Fruit fly (Drosophila melanogaster) whole organism, embryonic: Measurements from ENCODE around the gene CG32163.

Source experiments
- Atf6 ChIP-seq: fragments of 200-800 bp; sonication (Bioruptor generic); IDR thresholded peaks from 2 replicates; pipeline ENCODE4 v1.3.6; 2022; ENCODE audit warnings: missing biosample characterization, missing genetic modification characterization
- Blimp-1 ChIP-seq: fragments of 200-800 bp; sonication (Bioruptor generic); optimal IDR thresholded peaks from 3 replicates; lab custom pipeline; 2018; ENCODE audit warnings: missing biosample characterization, missing genetic modification characterization, mild to moderate bottlenecking, moderate library complexity, missing genetic modification reagents
- CG10565 ChIP-seq: fragments of 200-800 bp; sonication (Bioruptor generic); optimal IDR thresholded peaks from 3 replicates; lab custom pipeline; 2016; ENCODE audit warnings: missing biosample characterization, mild to moderate bottlenecking, missing genetic modification characterization
- CG11723 ChIP-seq: fragments of 200-800 bp; sonication (Bioruptor generic); optimal IDR thresholded peaks from 2 replicates; lab custom pipeline; 2017; ENCODE audit warnings: missing biosample characterization, mild to moderate bottlenecking, missing genetic modification characterization
- CG12299 ChIP-seq: fragments of 200-800 bp; sonication (Bioruptor generic); optimal IDR thresholded peaks from 2 replicates; lab custom pipeline; 2018; ENCODE audit warnings: missing biosample characterization, mild to moderate bottlenecking, missing genetic modification characterization
- CG13424 ChIP-seq: fragments of 200-800 bp; sonication (Bioruptor generic); optimal IDR thresholded peaks from 2 replicates; lab custom pipeline; 2019; ENCODE audit warnings: missing biosample characterization, mild to moderate bottlenecking, missing genetic modification characterization, moderate library complexity
- CG1832 ChIP-seq: fragments of 200-800 bp; sonication (Bioruptor generic); optimal IDR thresholded peaks from 2 replicates; lab custom pipeline; 2017; ENCODE audit warnings: missing biosample characterization, mild to moderate bottlenecking, missing genetic modification characterization, inconsistent platforms
- CG2199 ChIP-seq: fragments of 200-800 bp; sonication (Bioruptor generic); IDR thresholded peaks from 3 replicates; pipeline ENCODE4 v1.3.6; 2022; ENCODE audit warnings: missing biosample characterization, missing genetic modification characterization
- CG3163 ChIP-seq: fragments of 200-800 bp; sonication (Bioruptor generic); optimal IDR thresholded peaks from 3 replicates; lab custom pipeline; 2016; ENCODE audit warnings: missing biosample characterization, missing genetic modification characterization
- CG3407 ChIP-seq: fragments of 200-800 bp; sonication (Bioruptor generic); optimal IDR thresholded peaks from 2 replicates; lab custom pipeline; 2018; ENCODE audit warnings: missing biosample characterization, mild to moderate bottlenecking, missing genetic modification characterization
- CG34422 ChIP-seq: fragments of 200-800 bp; sonication (Bioruptor generic); IDR thresholded peaks from 3 replicates; pipeline ENCODE4 v1.3.6; 2022; ENCODE audit warnings: missing biosample characterization, missing genetic modification characterization
- CG43689 ChIP-seq: fragments of 200-800 bp; sonication (Bioruptor generic); IDR thresholded peaks from 2 replicates; pipeline ENCODE4 v1.3.6; 2022; ENCODE audit warnings: missing biosample characterization, missing genetic modification characterization
- CG4617 ChIP-seq: fragments of 200-800 bp; sonication (Bioruptor generic); optimal IDR thresholded peaks from 3 replicates; lab custom pipeline; 2016; ENCODE audit warnings: missing biosample characterization, missing genetic modification characterization, borderline replicate concordance
- CG8281 ChIP-seq: fragments of 200-800 bp; sonication (Bioruptor generic); optimal IDR thresholded peaks from 2 replicates; lab custom pipeline; 2018; ENCODE audit warnings: missing biosample characterization, mild to moderate bottlenecking, missing genetic modification characterization, moderate library complexity
- CG8359 ChIP-seq: fragments of 200-800 bp; sonication (Bioruptor generic); optimal IDR thresholded peaks from 2 replicates; lab custom pipeline; 2017; ENCODE audit warnings: missing biosample characterization, mild to moderate bottlenecking, missing genetic modification characterization, borderline replicate concordance
- CG8765 ChIP-seq: fragments of 200-800 bp; sonication (Bioruptor generic); IDR thresholded peaks from 2 replicates; pipeline ENCODE4 v1.3.6; 2022; ENCODE audit warnings: missing biosample characterization, missing genetic modification characterization
- CG8924 ChIP-seq: fragments of 200-800 bp; optimal IDR thresholded peaks from 3 replicates; lab custom pipeline; 2019; ENCODE audit warnings: missing biosample characterization, mild to moderate bottlenecking, missing genetic modification characterization, moderate library complexity
- Dad ChIP-seq: fragments of 200-800 bp; sonication (Bioruptor generic); optimal IDR thresholded peaks from 3 replicates; lab custom pipeline; 2016; ENCODE audit warnings: missing biosample characterization, missing genetic modification characterization
- Drgx ChIP-seq: fragments of 200-800 bp; sonication (Bioruptor generic); IDR thresholded peaks from 2 replicates; pipeline ENCODE4 v1.3.6; 2022; ENCODE audit warnings: missing biosample characterization, missing genetic modification characterization
- Fer2 ChIP-seq: fragments of 200-800 bp; sonication (Bioruptor generic); optimal IDR thresholded peaks from 2 replicates; lab custom pipeline; 2018; ENCODE audit warnings: missing biosample characterization, mild to moderate bottlenecking, missing genetic modification characterization, moderate library complexity
- Hr3 ChIP-seq: fragments of 200-800 bp; sonication (Bioruptor generic); optimal IDR thresholded peaks from 3 replicates; lab custom pipeline; 2016; ENCODE audit warnings: missing biosample characterization, missing genetic modification characterization
- Mes4 ChIP-seq: fragments of 200-800 bp; sonication (Bioruptor generic); optimal IDR thresholded peaks from 2 replicates; lab custom pipeline; 2016; ENCODE audit warnings: missing biosample characterization, missing genetic modification characterization
- Mrtf ChIP-seq: fragments of 200-800 bp; sonication (Bioruptor generic); IDR thresholded peaks from 3 replicates; pipeline ENCODE4 v1.3.6; 2022; ENCODE audit warnings: missing biosample characterization, missing genetic modification characterization
- Nf-YA ChIP-seq: fragments of 200-800 bp; sonication (Bioruptor generic); IDR thresholded peaks from 2 replicates; pipeline ENCODE4 v1.3.6; 2022; ENCODE audit warnings: missing biosample characterization, missing genetic modification characterization
- Pdp1 ChIP-seq, 2 experiments: fragments of 200-800 bp; sonication (Bioruptor generic); optimal IDR thresholded peaks; 3 replicates each; lab custom pipeline; 2016; ENCODE audit warnings: missing biosample characterization in 2 of 2, missing genetic modification characterization in 2 of 2, mild to moderate bottlenecking in 1 of 2, moderate library complexity in 1 of 2
- Side ChIP-seq: fragments of 200-800 bp; sonication (Bioruptor generic); optimal IDR thresholded peaks from 2 replicates; lab custom pipeline; 2016; ENCODE audit warnings: missing biosample characterization, missing genetic modification characterization
- Usf ChIP-seq: fragments of 200-800 bp; sonication (Bioruptor generic); optimal IDR thresholded peaks from 2 replicates; lab custom pipeline; 2017; ENCODE audit warnings: missing genotype, missing biosample characterization, missing genetic modification characterization
- ap ChIP-seq: fragments of 200-800 bp; sonication (Bioruptor generic); IDR thresholded peaks from 2 replicates; pipeline ENCODE4 v1.3.6; 2022; ENCODE audit warnings: missing biosample characterization, missing genetic modification characterization
- ase ChIP-seq: fragments of 200-800 bp; sonication (Bioruptor generic); IDR thresholded peaks from 3 replicates; pipeline ENCODE4 v1.3.6; 2022; ENCODE audit warnings: missing biosample characterization, missing genetic modification characterization
- bcd ChIP-seq: fragments of 200-800 bp; sonication (Bioruptor generic); optimal IDR thresholded peaks from 2 replicates; lab custom pipeline; 2017; ENCODE audit warnings: missing biosample characterization, mild to moderate bottlenecking, missing genetic modification characterization
- cad ChIP-seq: fragments of >200 bp; optimal IDR thresholded peaks from 2 replicates; lab custom pipeline; 2017; ENCODE audit warnings: missing biosample characterization, missing genetic modification characterization
- crp ChIP-seq, 2 experiments: fragments of 200-800 bp; sonication (Bioruptor generic); optimal IDR thresholded peaks; 2 replicates in 1 of 2; 3 replicates in 1 of 2; lab custom pipeline; 2017; ENCODE audit warnings: missing biosample characterization in 2 of 2, missing genetic modification characterization in 2 of 2, mild to moderate bottlenecking in 1 of 2, moderate library complexity in 1 of 2
- danr ChIP-seq: fragments of 200-800 bp; sonication (Bioruptor generic); IDR thresholded peaks from 2 replicates; pipeline ENCODE4 v1.3.6; 2022; ENCODE audit warnings: missing biosample characterization, missing genetic modification characterization
- en ChIP-seq: fragments of 200-800 bp; sonication (Bioruptor generic); optimal IDR thresholded peaks from 2 replicates; lab custom pipeline; 2016; ENCODE audit warnings: missing biosample characterization, missing genetic modification characterization
- fd102C ChIP-seq: fragments of 200-800 bp; sonication (Bioruptor generic); optimal IDR thresholded peaks from 2 replicates; lab custom pipeline; 2018; ENCODE audit warnings: missing biosample characterization, mild to moderate bottlenecking, missing genetic modification characterization, moderate library complexity
- fd3F ChIP-seq: fragments of 200-800 bp; sonication (Bioruptor generic); optimal IDR thresholded peaks from 2 replicates; lab custom pipeline; 2018; ENCODE audit warnings: missing biosample characterization, mild to moderate bottlenecking, missing genetic modification characterization, moderate library complexity
- gt ChIP-seq: fragments of 200-800 bp; sonication (Bioruptor generic); IDR thresholded peaks from 2 replicates; pipeline ENCODE4 v1.3.6; 2022; ENCODE audit warnings: missing biosample characterization, missing genetic modification characterization
- ind ChIP-seq: fragments of 200-800 bp; sonication (Bioruptor generic); optimal IDR thresholded peaks from 3 replicates; lab custom pipeline; 2016; ENCODE audit warnings: missing biosample characterization, missing genetic modification characterization
- jing ChIP-seq: fragments of 200-800 bp; sonication (Bioruptor generic); optimal IDR thresholded peaks from 2 replicates; lab custom pipeline; 2018; ENCODE audit warnings: missing biosample characterization, mild to moderate bottlenecking, missing genetic modification characterization
- ken ChIP-seq: fragments of 200-800 bp; sonication (Bioruptor generic); IDR thresholded peaks from 3 replicates; pipeline ENCODE4 v1.3.6; 2022; ENCODE audit warnings: missing biosample characterization, missing genetic modification characterization
- lab ChIP-seq: fragments of 200-800 bp; sonication (Bioruptor generic); optimal IDR thresholded peaks from 3 replicates; lab custom pipeline; 2017; ENCODE audit warnings: missing biosample characterization, missing genetic modification characterization, mild to moderate bottlenecking, moderate library complexity, missing genetic modification reagents
- nerfin-1 ChIP-seq: fragments of 200-800 bp; sonication (Bioruptor generic); optimal IDR thresholded peaks from 3 replicates; lab custom pipeline; 2019; ENCODE audit warnings: missing biosample characterization, mild to moderate bottlenecking, missing genetic modification characterization, moderate library complexity
- nom ChIP-seq: fragments of 200-800 bp; sonication (Bioruptor generic); optimal IDR thresholded peaks from 2 replicates; lab custom pipeline; 2017; ENCODE audit warnings: missing biosample characterization, missing genetic modification characterization, mild to moderate bottlenecking, moderate library complexity, missing genetic modification reagents
- oc ChIP-seq: fragments of 200-800 bp; sonication (Bioruptor generic); optimal IDR thresholded peaks from 2 replicates; lab custom pipeline; 2018; ENCODE audit warnings: missing biosample characterization, mild to moderate bottlenecking, missing genetic modification characterization, moderate library complexity
- sens-2 ChIP-seq: fragments of 200-800 bp; sonication (Bioruptor generic); IDR thresholded peaks from 2 replicates; pipeline ENCODE4 v1.3.6; 2022; ENCODE audit warnings: missing biosample characterization, missing genetic modification characterization
- sima ChIP-seq: fragments of 200-800 bp; sonication (Bioruptor generic); optimal IDR thresholded peaks from 2 replicates; lab custom pipeline; 2016; ENCODE audit warnings: missing biosample characterization, missing genetic modification characterization
- slou ChIP-seq: fragments of 200-800 bp; sonication (Bioruptor generic); optimal IDR thresholded peaks from 3 replicates; lab custom pipeline; 2016; ENCODE audit warnings: missing biosample characterization, missing genetic modification characterization
- trem ChIP-seq: fragments of 200-800 bp; optimal IDR thresholded peaks from 3 replicates; lab custom pipeline; 2019; ENCODE audit warnings: missing biosample characterization, mild to moderate bottlenecking, missing genetic modification characterization, moderate library complexity
- tup ChIP-seq: fragments of 200-800 bp; sonication (Bioruptor generic); optimal IDR thresholded peaks from 2 replicates; lab custom pipeline; 2016; ENCODE audit warnings: missing biosample characterization, mild to moderate bottlenecking, missing genetic modification characterization, moderate library complexity
- yki ChIP-seq: fragments of >200 bp; optimal IDR thresholded peaks from 3 replicates; lab custom pipeline; 2018

CG32163 gene

dm6 chr3L:16587994-16588622 is 1.2 kb downstream of the CG32163 start (continued):
- TF ChIP-seq crp (GFP tag; optimal IDR thresholded peaks at IDR 0.05; lab: Kevin White, UChicago) (peak in 1 of 2 experiments; percentile 57), CG8765 (no peak), Drgx (peak; percentile 48), Mes4 (GFP tag; lab: Kevin White, UChicago) (peak; percentile 10), CG8281 (tag; lab: Kevin White, UChicago) (no peak), CG8924 (tag; lab: Kevin White, UChicago) (peak; percentile 72), CG12299 (tag; lab: Kevin White, UChicago) (peak; percentile 41), ase (GFP tag; lab: Robert Waterston, UW) (0 out of 3 replicates have a peak, but pooled peaks have one; percentile 51), CG1832 (GFP tag; lab: Kevin White, UChicago) (no peak), fd3F (GFP tag; lab: Kevin White, UChicago) (peak; percentile 21), Usf (GFP tag; lab: Kevin White, UChicago) (no peak), ind (GFP tag; lab: Kevin White, UChicago) (peak; percentile 41), trem (tag; lab: Kevin White, UChicago) (peak; percentile 72), bcd (peak; percentile 66), Fer2 (tag; lab: Kevin White, UChicago) (peak; percentile 17), ken (no peak), CG2199 (0 out of 3 replicates have a peak, but pooled peaks have one; percentile 30), nerfin-1 (peak; percentile 45), cad (GFP tag; lab: Kevin White, UChicago) (no peak), CG43689 (GFP tag; lab: Robert Waterston, UW) (no peak), lab (GFP tag; lab: Kevin White, UChicago) (no peak), gt (no peak), Nf-YA (no peak), jing (GFP tag; lab: Kevin White, UChicago) (no peak), Blimp-1 (no peak), CG34422 (peak; percentile 77), CG4617 (peak; percentile 88), CG11723 (GFP tag; lab: Kevin White, UChicago) (no peak), slou (GFP tag; lab: Kevin White, UChicago) (no peak), Pdp1 (GFP tag; optimal IDR thresholded peaks at IDR 0.05; lab: Kevin White, UChicago) (peak; percentile 57 to 58), CG3407 (GFP tag; lab: Kevin White, UChicago) (no peak), en (GFP tag; lab: Kevin White, UChicago) (no peak), danr (no peak), sens-2 (GFP tag; lab: Robert Waterston, UW) (no peak), CG13424 (peak; percentile 60), Hr3 (GFP tag; lab: Kevin White, UChicago) (peak; percentile 55), nom (GFP tag; lab: Kevin White, UChicago) (peak; percentile 99), ap (GFP tag; lab: Robert Waterston, UW) (peak; percentile 47; the same call in 1 of the 2 replicates), oc (tag; lab: Kevin White, UChicago) (peak; percentile 15), fd102C (GFP tag; lab: Kevin White, UChicago) (no peak), CG10565 (no peak), Mrtf (GFP tag; lab: Robert Waterston, UW) (peak; percentile 9; the same call in 1 of the 3 replicates), yki (lab: Kevin White, UChicago) (peak; percentile 94), Atf6 (GFP tag; lab: Robert Waterston, UW) (peak; percentile 64; the same call in 1 of the 2 replicates), Side (GFP tag; lab: Kevin White, UChicago) (peak; percentile 41), CG8359 (GFP tag; lab: Kevin White, UChicago) (no peak), Dad (GFP tag; lab: Kevin White, UChicago) (peak; percentile 64), CG3163 (GFP tag; lab: Kevin White, UChicago) (peak; percentile 13), sima (GFP tag; lab: Kevin White, UChicago) (no peak), tup (peak; percentile 10)
